Fruit fly (Drosophila melanogaster) whole organism, embryonic: ENCODE measurements around the gene Os-C.
A peak's percentile ranks its signal among the peaks of the same experiment; 100 is the strongest.

Experiments used
- ATbp ChIP-seq: fragments of 200-800 bp; sonication (Bioruptor generic); optimal IDR thresholded peaks from 2 replicates; lab custom pipeline; 2017; ENCODE audit warnings: missing biosample characterization, mild to moderate bottlenecking, missing genetic modification characterization, missing genetic modification reagents
- Ada2b ChIP-seq: fragments of 200-800 bp; sonication (Bioruptor generic); IDR thresholded peaks from 2 replicates; pipeline ENCODE4 v1.3.6; 2022; ENCODE audit warnings: missing biosample characterization, missing genetic modification characterization
- Adf1 ChIP-seq: fragments of 200-800 bp; sonication (Bioruptor generic); IDR thresholded peaks from 2 replicates; pipeline ENCODE4 v1.3.6; 2022; ENCODE audit warnings: missing biosample characterization, missing genetic modification characterization
- Aef1 ChIP-seq: fragments of 200-800 bp; sonication (Bioruptor generic); IDR thresholded peaks from 3 replicates; pipeline ENCODE4 v1.3.6; 2022; ENCODE audit warnings: missing biosample characterization, missing genetic modification characterization
- Awh ChIP-seq: fragments of 200-800 bp; sonication (Bioruptor generic); IDR thresholded peaks from 2 replicates; pipeline ENCODE4, ENCODE4 v1.3.6; 2022; ENCODE audit warnings: missing biosample characterization, missing genetic modification characterization
- CG10979 ChIP-seq: fragments of 200-800 bp; sonication (Bioruptor generic); optimal IDR thresholded peaks from 2 replicates; lab custom pipeline; 2018; ENCODE audit warnings: missing biosample characterization, mild to moderate bottlenecking, missing genetic modification characterization, moderate library complexity
- CG12391 ChIP-seq: fragments of 200-800 bp; sonication (Bioruptor generic); optimal IDR thresholded peaks from 3 replicates; lab custom pipeline; 2018; ENCODE audit warnings: missing biosample characterization, mild to moderate bottlenecking, missing genetic modification characterization, moderate library complexity
- CG17361 ChIP-seq: fragments of 200-800 bp; sonication (Bioruptor generic); IDR thresholded peaks from 3 replicates; pipeline ENCODE4 v1.3.6; 2022; ENCODE audit warnings: missing biosample characterization, missing genetic modification characterization
- CG1792 ChIP-seq: fragments of 200-800 bp; sonication (Bioruptor generic); optimal IDR thresholded peaks from 2 replicates; lab custom pipeline; 2016; ENCODE audit warnings: missing biosample characterization, missing genetic modification characterization
- CG31388 ChIP-seq: fragments of 200-800 bp; sonication (Bioruptor generic); optimal IDR thresholded peaks from 2 replicates; lab custom pipeline; 2016; ENCODE audit warnings: missing biosample characterization, missing genetic modification characterization
- CG6765 ChIP-seq: fragments of 200-800 bp; sonication (Bioruptor generic); optimal IDR thresholded peaks from 3 replicates; lab custom pipeline; 2017; ENCODE audit warnings: missing biosample characterization, mild to moderate bottlenecking, missing genetic modification characterization
- CG7271 ChIP-seq: fragments of 200-800 bp; sonication (Bioruptor generic); optimal IDR thresholded peaks from 2 replicates; lab custom pipeline; 2018; ENCODE audit warnings: missing biosample characterization, mild to moderate bottlenecking, missing genetic modification characterization, moderate library complexity
- CG7556 ChIP-seq: fragments of 200-800 bp; sonication (Bioruptor generic); optimal IDR thresholded peaks from 2 replicates; lab custom pipeline; 2017; ENCODE audit warnings: missing biosample characterization, mild to moderate bottlenecking, missing genetic modification characterization
- Chrac-16 ChIP-seq: fragments of 200-800 bp; sonication (Bioruptor generic); optimal IDR thresholded peaks from 3 replicates; lab custom pipeline; 2016; ENCODE audit warnings: missing biosample characterization, missing genetic modification characterization
- CoRest ChIP-seq: fragments of 200-800 bp; sonication (Bioruptor generic); optimal IDR thresholded peaks from 3 replicates; lab custom pipeline; 2018; ENCODE audit warnings: missing biosample characterization, mild to moderate bottlenecking, missing genetic modification characterization, moderate library complexity
- Doc3 ChIP-seq: fragments of 200-800 bp; sonication (Bioruptor generic); IDR thresholded peaks from 3 replicates; pipeline ENCODE4 v1.3.6; 2022; ENCODE audit warnings: missing biosample characterization, missing genetic modification characterization; ENCODE audit not compliant: partially characterized antibody
- Ets97D ChIP-seq: fragments of 200-800 bp; sonication (Bioruptor generic); optimal IDR thresholded peaks from 3 replicates; lab custom pipeline; 2016; ENCODE audit warnings: missing biosample characterization, missing genetic modification characterization
- H2.0 ChIP-seq: fragments of 200-800 bp; sonication (Bioruptor generic); IDR thresholded peaks from 2 replicates; pipeline ENCODE4 v1.3.6; 2022; ENCODE audit warnings: missing biosample characterization, missing genetic modification characterization
- Hey ChIP-seq: fragments of 200-800 bp; sonication (Bioruptor generic); optimal IDR thresholded peaks from 3 replicates; lab custom pipeline; 2018; ENCODE audit warnings: missing biosample characterization, mild to moderate bottlenecking, missing genetic modification characterization
- HmgZ ChIP-seq: fragments of 200-800 bp; sonication (Bioruptor generic); optimal IDR thresholded peaks from 2 replicates; lab custom pipeline; 2018; ENCODE audit warnings: missing biosample characterization, mild to moderate bottlenecking, missing genetic modification characterization
- Hr39 ChIP-seq: fragments of >200 bp; optimal IDR thresholded peaks from 2 replicates; lab custom pipeline; 2017
- Optix ChIP-seq: fragments of 200-800 bp; sonication (Bioruptor generic); IDR thresholded peaks from 3 replicates; pipeline ENCODE4 v1.3.6; 2022; ENCODE audit warnings: missing biosample characterization, missing genetic modification characterization
- Six4 ChIP-seq: fragments of 200-800 bp; sonication (Bioruptor generic); optimal IDR thresholded peaks from 2 replicates; lab custom pipeline; 2016; ENCODE audit warnings: missing biosample characterization, missing genetic modification characterization
- Xrp1 ChIP-seq: fragments of 200-800 bp; sonication (Bioruptor generic); IDR thresholded peaks from 2 replicates; pipeline ENCODE4 v1.3.6; 2022; ENCODE audit warnings: missing biosample characterization, missing genetic modification characterization
- ase ChIP-seq: fragments of 200-800 bp; sonication (Bioruptor generic); IDR thresholded peaks from 3 replicates; pipeline ENCODE4 v1.3.6; 2022; ENCODE audit warnings: missing biosample characterization, missing genetic modification characterization
- ato ChIP-seq: fragments of 200-800 bp; sonication (Bioruptor generic); IDR thresholded peaks from 2 replicates; pipeline ENCODE4 v1.3.6; 2022; ENCODE audit warnings: missing biosample characterization, missing genetic modification characterization; ENCODE audit not compliant: partially characterized antibody
- dm ChIP-seq: fragments of 200-800 bp; sonication (Bioruptor generic); optimal IDR thresholded peaks from 3 replicates; lab custom pipeline; 2016; ENCODE audit warnings: missing biosample characterization, missing genetic modification characterization
- fd96Cb ChIP-seq: fragments of 200-800 bp; sonication (Bioruptor generic); optimal IDR thresholded peaks from 2 replicates; lab custom pipeline; 2018; ENCODE audit warnings: missing biosample characterization, mild to moderate bottlenecking, missing genetic modification characterization, moderate library complexity
- insv ChIP-seq, 2 experiments: fragments of 200-800 bp; sonication (Bioruptor generic); optimal IDR thresholded peaks; 3 replicates each; lab custom pipeline; 2016 to 2018; ENCODE audit warnings: missing biosample characterization in 2 of 2, missing genetic modification characterization in 2 of 2
- inv ChIP-seq: fragments of 200-800 bp; sonication (Bioruptor generic); IDR thresholded peaks from 2 replicates; pipeline ENCODE4 v1.3.6; 2022; ENCODE audit warnings: missing biosample characterization, missing genetic modification characterization; ENCODE audit not compliant: partially characterized antibody
- luna ChIP-seq: fragments of 200-800 bp; sonication (Bioruptor generic); optimal IDR thresholded peaks from 2 replicates; lab custom pipeline; 2016; ENCODE audit warnings: missing biosample characterization, missing genetic modification characterization
- maf-S ChIP-seq: fragments of 200-800 bp; sonication (Bioruptor generic); optimal IDR thresholded peaks from 2 replicates; lab custom pipeline; 2016; ENCODE audit warnings: missing biosample characterization, missing genetic modification characterization
- nau ChIP-seq: fragments of 200-800 bp; sonication (Bioruptor generic); optimal IDR thresholded peaks from 3 replicates; lab custom pipeline; 2017; ENCODE audit warnings: missing biosample characterization, mild to moderate bottlenecking, missing genetic modification characterization, missing genetic modification reagents
- otp ChIP-seq: fragments of 200-800 bp; sonication (Bioruptor generic); IDR thresholded peaks from 3 replicates; pipeline ENCODE4, ENCODE4 v1.3.6; 2022; ENCODE audit warnings: missing biosample characterization, missing genetic modification characterization
- repo ChIP-seq: fragments of 200-800 bp; sonication (Bioruptor generic); optimal IDR thresholded peaks from 2 replicates; lab custom pipeline; 2016; ENCODE audit warnings: missing biosample characterization, missing genetic modification characterization
- sens-2 ChIP-seq: fragments of 200-800 bp; sonication (Bioruptor generic); IDR thresholded peaks from 2 replicates; pipeline ENCODE4 v1.3.6; 2022; ENCODE audit warnings: missing biosample characterization, missing genetic modification characterization
- stc ChIP-seq: fragments of 200-800 bp; sonication (Bioruptor generic); IDR thresholded peaks from 2 replicates; pipeline ENCODE4 v1.3.6; 2022; ENCODE audit warnings: missing biosample characterization, missing genetic modification characterization
- tna ChIP-seq: fragments of 200-800 bp; sonication (Bioruptor generic); IDR thresholded peaks from 2 replicates; pipeline ENCODE4 v1.3.6; 2022; ENCODE audit warnings: missing biosample characterization, missing genetic modification characterization; ENCODE audit not compliant: partially characterized antibody
- wek ChIP-seq: fragments of 200-800 bp; sonication (Bioruptor generic); optimal IDR thresholded peaks from 3 replicates; lab custom pipeline; 2018; ENCODE audit warnings: missing biosample characterization, mild to moderate bottlenecking, missing genetic modification characterization, moderate library complexity
- z ChIP-seq: fragments of 200-800 bp; sonication (Bioruptor generic); IDR thresholded peaks from 3 replicates; pipeline ENCODE4 v1.3.6; 2022; ENCODE audit warnings: missing biosample characterization, missing genetic modification characterization
- zen ChIP-seq: fragments of 200-800 bp; sonication (Bioruptor generic); optimal IDR thresholded peaks from 3 replicates; lab custom pipeline; 2018; ENCODE audit warnings: missing biosample characterization, mild to moderate bottlenecking, missing genetic modification characterization, moderate library complexity
- zf30C ChIP-seq: fragments of 200-800 bp; sonication (Bioruptor generic); optimal IDR thresholded peaks from 3 replicates; lab custom pipeline; 2018; ENCODE audit warnings: missing biosample characterization, mild to moderate bottlenecking, missing genetic modification characterization

Gene Os-C

DNA sequence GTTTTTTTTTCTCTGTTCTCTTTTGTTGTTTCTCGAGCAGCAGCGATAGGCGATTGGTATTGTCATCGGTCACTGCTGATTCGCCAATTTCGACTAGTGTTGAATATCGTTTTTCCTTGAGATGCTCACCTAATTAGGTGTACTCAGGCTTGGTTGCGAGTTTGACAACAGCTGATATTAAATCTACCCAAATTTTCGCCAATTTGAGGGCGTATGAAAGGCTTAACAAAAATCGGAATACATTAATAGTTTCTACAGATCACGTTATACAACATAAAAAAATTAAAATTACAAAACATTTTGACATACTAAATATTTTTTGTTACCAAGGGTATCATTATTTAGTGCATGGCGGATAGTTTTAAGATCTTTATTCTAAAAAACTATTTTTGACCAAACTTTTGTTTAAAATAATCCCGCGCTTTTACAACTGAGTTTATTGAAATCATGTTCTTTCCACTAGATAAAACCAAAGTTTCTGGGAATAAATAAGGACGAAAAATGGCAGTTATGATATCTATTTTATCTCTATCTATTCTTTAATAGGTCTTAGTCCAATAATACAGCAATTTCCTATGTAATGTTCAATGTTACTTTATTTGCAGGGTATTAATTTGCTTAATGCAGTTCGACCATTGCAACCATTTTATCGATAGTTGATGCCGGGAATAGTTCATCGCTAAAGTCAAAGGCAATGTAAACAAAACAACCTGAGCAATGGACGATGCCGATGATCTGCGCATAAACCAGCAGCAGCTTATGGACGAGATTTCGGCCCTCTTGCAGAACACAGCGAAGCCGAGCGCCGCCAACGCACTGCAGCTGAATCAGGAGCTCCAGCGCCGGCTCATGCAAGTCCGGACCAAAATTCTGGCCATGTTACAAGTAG is 34.6 kb downstream of the Os-C start, which contains the start of the genes CG10435 and Pbp95 (continued):
- TF ChIP-seq fd96Cb (tag; lab: Kevin White, UChicago), result peak; percentile 1
- no peak for TF ChIP-seq ATbp
- peak; percentile 88 for TF ChIP-seq wek (GFP tag; lab: Kevin White, UChicago)
- peak; percentile 68 for TF ChIP-seq CG12391
- TF ChIP-seq CG17361, result no peak; the same call in 2 of the 3 replicates
- peak in 1 of 2 experiments; percentile 32 for TF ChIP-seq insv (GFP tag; optimal IDR thresholded peaks at IDR 0.05; lab: Kevin White, UChicago)
- no peak for TF ChIP-seq z (GFP tag; lab: Robert Waterston, UW)
- no peak for TF ChIP-seq zf30C (GFP tag; lab: Kevin White, UChicago)
- TF ChIP-seq zen (tag; lab: Kevin White, UChicago), result no peak
- peak; percentile 5; the same call in 1 of the 3 replicates for TF ChIP-seq Optix
- TF ChIP-seq maf-S (GFP tag; lab: Kevin White, UChicago), result peak; percentile 10
- TF ChIP-seq HmgZ (tag; lab: Kevin White, UChicago), result peak; percentile 54
- 0 out of 2 replicates have a peak, but pooled peaks have one; percentile 18 for TF ChIP-seq Adf1 (GFP tag; lab: Robert Waterston, UW)
- TF ChIP-seq luna (GFP tag; lab: Kevin White, UChicago), result no peak
- no peak for TF ChIP-seq Awh (GFP tag; lab: Robert Waterston, UW)
- TF ChIP-seq Doc3 (GFP tag; lab: Robert Waterston, UW), result peak; percentile 66
- TF ChIP-seq repo (GFP tag; lab: Kevin White, UChicago), result no peak
- peak; percentile 53; the same call in 1 of the 2 replicates for TF ChIP-seq Xrp1 (GFP tag; lab: Robert Waterston, UW)
- TF ChIP-seq Aef1 (GFP tag; lab: Robert Waterston, UW), result peak; percentile 68
- peak; percentile 28 for TF ChIP-seq dm (GFP tag; lab: Kevin White, UChicago)
- TF ChIP-seq CoRest (tag; lab: Kevin White, UChicago), result no peak
- TF ChIP-seq tna (GFP tag; lab: Robert Waterston, UW), result peak; percentile 54
- no peak for TF ChIP-seq CG1792 (GFP tag; lab: Kevin White, UChicago)
- 0 out of 2 replicates have a peak, but pooled peaks have one; percentile 38 for TF ChIP-seq stc (GFP tag; lab: Robert Waterston, UW)
- peak; percentile 58; the same call in 1 of the 2 replicates for TF ChIP-seq H2.0 (GFP tag; lab: Robert Waterston, UW)
- peak; percentile 35; the same call in 1 of the 2 replicates for TF ChIP-seq Ada2b (GFP tag; lab: Robert Waterston, UW)
- peak; percentile 42 for TF ChIP-seq Chrac-16 (GFP tag; lab: Kevin White, UChicago)
- no peak for TF ChIP-seq nau (GFP tag; lab: Kevin White, UChicago)
- peak; percentile 51 for TF ChIP-seq Ets97D (GFP tag; lab: Kevin White, UChicago)
- no peak for TF ChIP-seq CG31388 (GFP tag; lab: Kevin White, UChicago)
- no peak for TF ChIP-seq Hr39 (lab: Kevin White, UChicago)
- TF ChIP-seq sens-2 (GFP tag; lab: Robert Waterston, UW), result no peak
- peak; percentile 50; the same call in 1 of the 3 replicates for TF ChIP-seq otp (GFP tag; lab: Robert Waterston, UW)
- no peak for TF ChIP-seq CG7271 (tag; lab: Kevin White, UChicago)
- TF ChIP-seq CG6765 (GFP tag; lab: Kevin White, UChicago), result no peak
- no peak for TF ChIP-seq Hey
- TF ChIP-seq ase (GFP tag; lab: Robert Waterston, UW), result 0 out of 3 replicates have a peak, but pooled peaks have one; percentile 6
- peak; percentile 12 for TF ChIP-seq Six4 (GFP tag; lab: Kevin White, UChicago)
- no peak for TF ChIP-seq CG7556
- peak; percentile 53; the same call in 1 of the 2 replicates for TF ChIP-seq ato (GFP tag; lab: Robert Waterston, UW)
- peak; percentile 57 for TF ChIP-seq inv (GFP tag; lab: Robert Waterston, UW)
- TF ChIP-seq CG10979 (tag; lab: Kevin White, UChicago), result peak; percentile 18
